Worm (Caenorhabditis elegans): ENCODE data around the gene F35H12.6.

Gene F35H12.6

ce11 chrX:912990-913389, at the start of gene F35H12.6:
Gene F35H12.6 (plus strand): TSS chrX:913290.
- no peak for TF ChIP-seq Y53F4B.3 (GFP tag; IDR thresholded peaks at IDR 0.05)
- no peak for TF ChIP-seq egl-18 (GFP tag; IDR thresholded peaks at IDR 0.05)
- TF ChIP-seq F33H1.4 (GFP tag; IDR thresholded peaks at IDR 0.05), result no peak
- no peak for TF ChIP-seq unc-130 (GFP tag; optimal IDR thresholded peaks at IDR 0.05)
- TF ChIP-seq madf-8 (GFP tag; conservative IDR thresholded peaks at IDR 0.05), result no peak
- TF ChIP-seq C17E4.6 (GFP tag; IDR thresholded peaks at IDR 0.05), result no peak
- no peak for TF ChIP-seq ztf-26 (tag; optimal IDR thresholded peaks at IDR 0.05)
- TF ChIP-seq akir-1 (GFP tag; optimal IDR thresholded peaks at IDR 0.05), result no peak
- no peak for TF ChIP-seq lag-1 (GFP tag; IDR thresholded peaks at IDR 0.05)
- TF ChIP-seq Y53G8AR.9 (GFP tag; conservative IDR thresholded peaks at IDR 0.05), result no peak
- TF ChIP-seq snpc-1.3 (tag; optimal IDR thresholded peaks at IDR 0.05; ENCODE audit: insufficient read depth), result no peak
- no peak for TF ChIP-seq pbrm-1 (GFP tag; IDR thresholded peaks at IDR 0.05)
- no peak for TF ChIP-seq F55B11.4 (tag; optimal IDR thresholded peaks at IDR 0.05; ENCODE audit: borderline replicate concordance, insufficient read depth)
- no peak for TF ChIP-seq him-1 (tag; optimal IDR thresholded peaks at IDR 0.05)

ce11 chrX:863478-863877, 49.6 kb upstream of the F35H12.6 start, which contains the start of gene cdo-1:
Gene cdo-1 (minus strand): TSS chrX:863578.
- TF ChIP-seq B0336.3 (GFP tag; IDR thresholded peaks at IDR 0.05), result no peak
- TF ChIP-seq lin-35 (GFP tag; optimal IDR thresholded peaks at IDR 0.05), result no peak
- no peak for TF ChIP-seq sea-2 (GFP tag; IDR thresholded peaks at IDR 0.05)
- TF ChIP-seq lsy-27 (tag; optimal IDR thresholded peaks at IDR 0.05; ENCODE audit: borderline replicate concordance, insufficient read depth), result no peak
- no peak for TF ChIP-seq ZK185.1 (tag; optimal IDR thresholded peaks at IDR 0.05; ENCODE audit: poor library complexity, severe bottlenecking)
- no peak for TF ChIP-seq Y53G8AR.9 (GFP tag; conservative IDR thresholded peaks at IDR 0.05)
- TF ChIP-seq dpff-1 (tag; optimal IDR thresholded peaks at IDR 0.05), result no peak
- TF ChIP-seq ztf-22 (GFP tag; optimal IDR thresholded peaks at IDR 0.05), result no peak
- no peak for TF ChIP-seq C06A6.2 (GFP tag; conservative IDR thresholded peaks at IDR 0.05)
- TF ChIP-seq bed-2 (GFP tag; IDR thresholded peaks at IDR 0.05), result no peak
- no peak for TF ChIP-seq snpc-1.3 (tag; optimal IDR thresholded peaks at IDR 0.05; ENCODE audit: insufficient read depth)
- no peak for TF ChIP-seq egl-44 (GFP tag; IDR thresholded peaks at IDR 0.05)
- no peak for TF ChIP-seq snpc-3.4 (tag; optimal IDR thresholded peaks at IDR 0.05)
- no peak for TF ChIP-seq ekl-4 (GFP tag; IDR thresholded peaks at IDR 0.05)
- TF ChIP-seq ccch-3 (GFP tag; optimal IDR thresholded peaks at IDR 0.05), result no peak
- TF ChIP-seq tbp1 (GFP tag; optimal IDR thresholded peaks at IDR 0.05), result no peak
- TF ChIP-seq hmg-20 (GFP tag; IDR thresholded peaks at IDR 0.05), result no peak
- TF ChIP-seq lir-1 (GFP tag; conservative IDR thresholded peaks at IDR 0.05), result no peak
- no peak for TF ChIP-seq mes-4 (tag; optimal IDR thresholded peaks at IDR 0.05)
- TF ChIP-seq madf-10 (tag; optimal IDR thresholded peaks at IDR 0.05), result no peak

- peak; percentile 84 for TF ChIP-seq ztf-26 (tag; optimal IDR thresholded peaks at IDR 0.05)
- TF ChIP-seq tbx-9 (tag; optimal IDR thresholded peaks at IDR 0.05; ENCODE audit: borderline replicate concordance), result no peak
- no peak for TF ChIP-seq C17E4.6 (GFP tag; IDR thresholded peaks at IDR 0.05)
- TF ChIP-seq mcd-1 (GFP tag; IDR thresholded peaks at IDR 0.05), result no peak
- no peak for TF ChIP-seq ccch-3 (GFP tag; optimal IDR thresholded peaks at IDR 0.05)
- TF ChIP-seq unc-62 (GFP tag; optimal IDR thresholded peaks at IDR 0.05), result no peak
- TF ChIP-seq attf-3 (GFP tag; conservative IDR thresholded peaks at IDR 0.05), result no peak
- TF ChIP-seq ztf-3 (GFP tag; optimal IDR thresholded peaks at IDR 0.05), result no peak
- TF ChIP-seq somi-1 (GFP tag; optimal IDR thresholded peaks at IDR 0.05), result peak; percentile 53
- 0 out of 2 replicates have a peak, but pooled peaks have one; percentile 40 for TF ChIP-seq C06A6.2 (GFP tag; conservative IDR thresholded peaks at IDR 0.05)
- no peak for TF ChIP-seq dpff-1 (tag; optimal IDR thresholded peaks at IDR 0.05)
- no peak for TF ChIP-seq Y56A3A.18 (GFP tag; IDR thresholded peaks at IDR 0.05)
- no peak for TF ChIP-seq athp-1 (tag; optimal IDR thresholded peaks at IDR 0.05)
- TF ChIP-seq rec-8 (tag; optimal IDR thresholded peaks at IDR 0.05), result no peak
- TF ChIP-seq rpc-1 (optimal IDR thresholded peaks at IDR 0.05), result no peak
- no peak for TF ChIP-seq rpc-1 (tag; optimal IDR thresholded peaks at IDR 0.05)
- TF ChIP-seq nhr-120 (GFP tag; IDR thresholded peaks at IDR 0.05), result no peak
- TF ChIP-seq lin-40 (tag; optimal IDR thresholded peaks at IDR 0.05), result peak; percentile 80
- peak; percentile 31 for TF ChIP-seq die-1 (tag; optimal IDR thresholded peaks at IDR 0.05)
- peak; percentile 90 for TF ChIP-seq atf-7 (tag; optimal IDR thresholded peaks at IDR 0.05)
These were observed 48.8 kb upstream of the F35H12.6 start for ce11 chrX:864293-864731.

Data from whole organism, young adult.